Worm (Caenorhabditis elegans) whole organism, L2 larva: ENCODE results near the gene dhcr-24.

Experiments used
- C34F6.9 ChIP-seq: fragments of 150-350 bp; optimal IDR thresholded peaks from 2 replicates; lab custom pipeline; 2014; ENCODE audit warnings: missing biosample characterization, missing genetic modification characterization
- F13H6.1 ChIP-seq: sonication (generic microtip); optimal IDR thresholded peaks from 2 replicates; lab custom pipeline; 2016; ENCODE audit warnings: missing genetic modification characterization, missing compliant biosample characterization
- R02D3.7 ChIP-seq: fragments of 150-350 bp; optimal IDR thresholded peaks from 2 replicates; lab custom pipeline; 2014; ENCODE audit warnings: missing biosample characterization, missing genetic modification characterization
- Y55F3AM.14 ChIP-seq: fragments of 200-800 bp; sonication (Bioruptor generic); optimal IDR thresholded peaks from 2 replicates; lab custom pipeline; 2018; ENCODE audit warnings: mild to moderate bottlenecking, missing genetic modification characterization, missing compliant biosample characterization
- ZK546.5 ChIP-seq: sonication (generic microtip); optimal IDR thresholded peaks from 2 replicates; lab custom pipeline; 2017; ENCODE audit warnings: missing biosample characterization, missing genetic modification characterization
- alr-1 ChIP-seq: fragments of 150-350 bp; optimal IDR thresholded peaks from 2 replicates; lab custom pipeline; 2014; ENCODE audit warnings: missing biosample characterization, missing genetic modification characterization
- aly-2 ChIP-seq: fragments of 150-350 bp; optimal IDR thresholded peaks from 2 replicates; lab custom pipeline; 2014; ENCODE audit warnings: missing biosample characterization, missing genetic modification characterization
- ama-1 ChIP-seq: fragments of 150-350 bp; optimal IDR thresholded peaks from 2 replicates; lab custom pipeline; 2018; ENCODE audit warnings: inconsistent platforms
- crh-2 ChIP-seq: sonication (generic microtip); optimal IDR thresholded peaks from 2 replicates; lab custom pipeline; 2017; ENCODE audit warnings: missing biosample characterization, missing genetic modification characterization
- dmd-4 ChIP-seq: sonication (generic microtip); optimal IDR thresholded peaks from 2 replicates; lab custom pipeline; 2017; ENCODE audit warnings: missing biosample characterization, missing genetic modification characterization
- elt-1 ChIP-seq: fragments of 150-350 bp; optimal IDR thresholded peaks from 2 replicates; lab custom pipeline; 2014; ENCODE audit warnings: missing biosample characterization, missing genetic modification characterization
- elt-3 ChIP-seq: sonication (generic microtip); optimal IDR thresholded peaks from 2 replicates; lab custom pipeline; 2017; ENCODE audit warnings: missing biosample characterization, missing genetic modification characterization
- fos-1 ChIP-seq: fragments of 150-350 bp; optimal IDR thresholded peaks from 2 replicates; lab custom pipeline; 2014; ENCODE audit warnings: missing biosample characterization, missing genetic modification characterization
- gmeb-1 ChIP-seq: fragments of 150-350 bp; optimal IDR thresholded peaks from 2 replicates; lab custom pipeline; 2014; ENCODE audit warnings: missing biosample characterization, missing genetic modification characterization
- lin-11 ChIP-seq: fragments of 150-350 bp; sonication (generic microtip); optimal IDR thresholded peaks from 2 replicates; lab custom pipeline; 2014; ENCODE audit warnings: missing biosample characterization, missing genetic modification characterization, inconsistent platforms, mixed read lengths
- lin-39 ChIP-seq: fragments of 150-350 bp; optimal IDR thresholded peaks from 2 replicates; lab custom pipeline; 2014; ENCODE audit warnings: missing biosample characterization, missing genetic modification reagents, missing genetic modification characterization
- lsy-2 ChIP-seq, 2 experiments: fragments of 150-350 bp in 1 of 2; sonication (generic microtip) in 1 of 2; optimal IDR thresholded peaks; 2 replicates each; lab custom pipeline; 2014 to 2017; ENCODE audit warnings: missing biosample characterization in 2 of 2, missing genetic modification characterization in 2 of 2
- mab-5 ChIP-seq: fragments of 150-350 bp; optimal IDR thresholded peaks from 2 replicates; lab custom pipeline; 2014; ENCODE audit warnings: missing biosample characterization, missing genetic modification characterization
- mbf-1 ChIP-seq: sonication (generic microtip); optimal IDR thresholded peaks from 2 replicates; lab custom pipeline; 2017; ENCODE audit warnings: missing biosample characterization, missing genetic modification characterization
- mdl-1 ChIP-seq, 2 experiments: fragments of 150-350 bp in 1 of 2; sonication (generic microtip) in 1 of 2; optimal IDR thresholded peaks; 2 replicates each; lab custom pipeline; 2017; ENCODE audit warnings: missing biosample characterization in 2 of 2, missing genetic modification characterization in 2 of 2
- nhr-10 ChIP-seq: sonication (generic microtip); optimal IDR thresholded peaks from 2 replicates; lab custom pipeline; 2017; ENCODE audit warnings: missing biosample characterization, missing genetic modification characterization
- nhr-12 ChIP-seq: fragments of 150-350 bp; optimal IDR thresholded peaks from 2 replicates; lab custom pipeline; 2014; ENCODE audit warnings: missing biosample characterization, missing genetic modification characterization
- nhr-129 ChIP-seq: fragments of 150-350 bp; optimal IDR thresholded peaks from 2 replicates; lab custom pipeline; 2014; ENCODE audit warnings: missing biosample characterization, missing genetic modification characterization
- nhr-21 ChIP-seq: fragments of 150-350 bp; optimal IDR thresholded peaks from 2 replicates; lab custom pipeline; 2014; ENCODE audit warnings: missing biosample characterization, missing genetic modification characterization
- nhr-23 ChIP-seq: fragments of 150-350 bp; optimal IDR thresholded peaks from 2 replicates; lab custom pipeline; 2014; ENCODE audit warnings: missing biosample characterization, missing genetic modification reagents, missing genetic modification characterization
- nhr-237 ChIP-seq: fragments of 150-350 bp; optimal IDR thresholded peaks from 2 replicates; lab custom pipeline; 2014; ENCODE audit warnings: missing biosample characterization, missing genetic modification characterization
- nhr-6 ChIP-seq: fragments of 150-350 bp; optimal IDR thresholded peaks from 2 replicates; lab custom pipeline; 2014; ENCODE audit warnings: missing biosample characterization, missing genetic modification characterization
- nhr-77 ChIP-seq: fragments of 150-350 bp; optimal IDR thresholded peaks from 2 replicates; lab custom pipeline; 2014; ENCODE audit warnings: missing biosample characterization, missing genetic modification characterization
- peb-1 ChIP-seq: fragments of 150-350 bp; optimal IDR thresholded peaks from 2 replicates; lab custom pipeline; 2014; ENCODE audit warnings: missing biosample characterization, missing genetic modification characterization
- skn-1 ChIP-seq: sonication (generic microtip); optimal IDR thresholded peaks from 2 replicates; lab custom pipeline; 2017; ENCODE audit warnings: missing biosample characterization, missing genetic modification characterization
- sma-3 ChIP-seq: sonication (generic microtip); optimal IDR thresholded peaks from 2 replicates; lab custom pipeline; 2016; ENCODE audit warnings: missing genetic modification reagents, missing genetic modification characterization, missing compliant biosample characterization
- sma-9 ChIP-seq, 2 experiments: fragments of 150-350 bp in 1 of 2; sonication (generic microtip) in 1 of 2; optimal IDR thresholded peaks; 2 replicates each; lab custom pipeline; 2014 to 2016; ENCODE audit warnings: missing genetic modification characterization in 2 of 2, mild to moderate bottlenecking in 1 of 2, missing biosample characterization in 1 of 2, missing compliant biosample characterization in 1 of 2, missing genetic modification reagents in 1 of 2, moderate library complexity in 1 of 2
- snpc-4 ChIP-seq: fragments of 150-350 bp; optimal IDR thresholded peaks from 2 replicates; lab custom pipeline; 2014; ENCODE audit warnings: missing biosample characterization, missing genetic modification characterization
- unc-39 ChIP-seq: fragments of 150-350 bp; optimal IDR thresholded peaks from 2 replicates; lab custom pipeline; 2014; ENCODE audit warnings: missing biosample characterization, missing genetic modification characterization
- unc-55 ChIP-seq: fragments of 150-350 bp; sonication (generic microtip); optimal IDR thresholded peaks from 3 replicates; lab custom pipeline; 2014; ENCODE audit warnings: missing biosample characterization, missing genetic modification reagents, missing genetic modification characterization
- unc-62 ChIP-seq: fragments of 150-350 bp; optimal IDR thresholded peaks from 2 replicates; lab custom pipeline; 2014; ENCODE audit warnings: missing biosample characterization, missing genetic modification reagents, missing genetic modification characterization
- zag-1 ChIP-seq: fragments of 150-350 bp; optimal IDR thresholded peaks from 2 replicates; lab custom pipeline; 2014; ENCODE audit warnings: missing biosample characterization, missing genetic modification characterization
- ztf-1 ChIP-seq: fragments of 200-800 bp; sonication (Bioruptor generic); conservative IDR thresholded peaks from 2 replicates; pipeline ENCODE4 v1.3.6; 2022; ENCODE audit warnings: missing genetic modification characterization, missing compliant biosample characterization
- ztf-11 ChIP-seq: sonication (generic microtip); optimal IDR thresholded peaks from 2 replicates; lab custom pipeline; 2017; ENCODE audit warnings: missing biosample characterization, missing genetic modification characterization

dhcr-24 gene

ce11 chrX:2604358-2605016, 40.5 kb upstream of the dhcr-24 start:
- TF ChIP-seq nhr-6 (no peak), sma-9 (GFP tag; optimal IDR thresholded peaks at IDR 0.05; lab: Kevin White, UChicago) (peak; percentile 54), sma-9 (tag; optimal IDR thresholded peaks at IDR 0.05; lab: Kevin White, UChicago) (no peak), ztf-11 (no peak), ama-1 (peak; percentile 5), lin-39 (tag; lab: Kevin White, UChicago) (no peak), elt-3 (tag; lab: Kevin White, UChicago) (no peak), elt-1 (tag; lab: Kevin White, UChicago) (no peak), nhr-21 (tag; lab: Kevin White, UChicago) (no peak), peb-1 (tag; lab: Kevin White, UChicago) (no peak), gmeb-1 (tag; lab: Kevin White, UChicago) (no peak), alr-1 (tag; lab: Kevin White, UChicago) (no peak), zag-1 (tag; lab: Kevin White, UChicago) (no peak), nhr-129 (tag; lab: Kevin White, UChicago) (no peak), unc-55 (GFP tag; lab: Kevin White, UChicago) (peak; percentile 90), crh-2 (tag; lab: Kevin White, UChicago) (no peak), nhr-237 (tag; lab: Kevin White, UChicago) (no peak), ztf-1 (GFP tag; lab: Robert Waterston, UW) (no peak), mbf-1 (tag; lab: Kevin White, UChicago) (no peak), nhr-12 (tag; lab: Kevin White, UChicago) (no peak), sma-3 (GFP tag; lab: Kevin White, UChicago) (no peak), ZK546.5 (tag; lab: Kevin White, UChicago) (no peak), lin-11 (tag; lab: Kevin White, UChicago) (no peak), dmd-4 (tag; lab: Kevin White, UChicago) (no peak), fos-1 (tag; lab: Kevin White, UChicago) (no peak), nhr-10 (tag; lab: Kevin White, UChicago) (no peak), unc-39 (tag; lab: Kevin White, UChicago) (no peak), Y55F3AM.14 (GFP tag; lab: Kevin White, UChicago) (peak; percentile 22), lsy-2 (tag; optimal IDR thresholded peaks at IDR 0.05; lab: Kevin White, UChicago) (peak in 1 of 2 experiments; percentile 46), aly-2 (tag; lab: Kevin White, UChicago) (no peak), nhr-77 (tag; lab: Kevin White, UChicago) (no peak), skn-1 (tag; lab: Kevin White, UChicago) (no peak), unc-62 (GFP tag; lab: Kevin White, UChicago) (no peak), mdl-1 (tag; optimal IDR thresholded peaks at IDR 0.05; lab: Kevin White, UChicago) (no peak), snpc-4 (tag; lab: Kevin White, UChicago) (no peak), mab-5 (tag; lab: Kevin White, UChicago) (peak; percentile 55), C34F6.9 (tag; lab: Kevin White, UChicago) (peak; percentile 13)

- TF ChIP-seq F13H6.1 (peak; percentile 4), sma-3 (GFP tag; lab: Kevin White, UChicago) (no peak), nhr-23 (tag; lab: Kevin White, UChicago) (no peak), zag-1 (tag; lab: Kevin White, UChicago) (no peak), C34F6.9 (tag; lab: Kevin White, UChicago) (peak; percentile 1), lsy-2 (tag; optimal IDR thresholded peaks at IDR 0.05; lab: Kevin White, UChicago) (no peak), R02D3.7 (tag; lab: Kevin White, UChicago) (no peak), mab-5 (tag; lab: Kevin White, UChicago) (peak; percentile 58)
These were observed 37.2 kb upstream of the dhcr-24 start for ce11 chrX:2601025-2601705.
